Worm (Caenorhabditis elegans) whole organism, L3 larva: ENCODE data around the gene miro-1.

Source experiments
- R02D3.7 ChIP-seq: fragments of 150-350 bp; optimal IDR thresholded peaks from 2 replicates; lab custom pipeline; 2014; ENCODE audit warnings: missing biosample characterization, missing genetic modification characterization
- ZK546.5 ChIP-seq: sonication (generic microtip); optimal IDR thresholded peaks from 2 replicates; lab custom pipeline; 2017; ENCODE audit warnings: missing biosample characterization, missing genetic modification characterization
- aly-2 ChIP-seq: fragments of 150-350 bp; optimal IDR thresholded peaks from 2 replicates; lab custom pipeline; 2014; ENCODE audit warnings: missing biosample characterization, missing genetic modification characterization
- ceh-16 ChIP-seq: sonication (generic microtip); optimal IDR thresholded peaks from 2 replicates; lab custom pipeline; 2017; ENCODE audit warnings: missing biosample characterization, missing genetic modification characterization
- ceh-28 ChIP-seq: fragments of 150-350 bp; optimal IDR thresholded peaks from 2 replicates; lab custom pipeline; 2014; ENCODE audit warnings: missing biosample characterization, missing genetic modification reagents, missing genetic modification characterization
- ceh-9 ChIP-seq: sonication (generic microtip); optimal IDR thresholded peaks from 2 replicates; lab custom pipeline; 2018; ENCODE audit warnings: missing biosample characterization, missing genetic modification characterization
- daf-12 ChIP-seq: fragments of 150-350 bp; optimal IDR thresholded peaks from 2 replicates; lab custom pipeline; 2014; ENCODE audit warnings: missing biosample characterization, missing genetic modification reagents, missing genetic modification characterization
- egl-27 ChIP-seq: sonication (generic microtip); optimal IDR thresholded peaks from 4 replicates; lab custom pipeline; 2017; ENCODE audit warnings: missing biosample characterization, missing genetic modification reagents, missing genetic modification characterization
- elt-1 ChIP-seq: fragments of 150-350 bp; optimal IDR thresholded peaks from 2 replicates; lab custom pipeline; 2014; ENCODE audit warnings: missing biosample characterization, missing genetic modification characterization
- fkh-10 ChIP-seq: sonication (generic microtip); optimal IDR thresholded peaks from 2 replicates; lab custom pipeline; 2017; ENCODE audit warnings: missing biosample characterization, missing genetic modification reagents, missing genetic modification characterization
- fos-1 ChIP-seq: fragments of 150-350 bp; optimal IDR thresholded peaks from 2 replicates; lab custom pipeline; 2014; ENCODE audit warnings: missing biosample characterization, missing genetic modification characterization
- hmg-11 ChIP-seq: sonication (generic microtip); optimal IDR thresholded peaks from 2 replicates; lab custom pipeline; 2016; ENCODE audit warnings: missing genetic modification characterization, missing compliant biosample characterization
- jun-1 ChIP-seq: fragments of 150-350 bp; optimal IDR thresholded peaks from 2 replicates; lab custom pipeline; 2014; ENCODE audit warnings: missing biosample characterization, missing genetic modification reagents, missing genetic modification characterization
- lin-15B ChIP-seq: fragments of 150-350 bp; optimal IDR thresholded peaks from 2 replicates; lab custom pipeline; 2014; ENCODE audit warnings: missing biosample characterization, missing genetic modification characterization
- lsy-12 ChIP-seq: sonication (generic microtip); optimal IDR thresholded peaks from 2 replicates; lab custom pipeline; 2016; ENCODE audit warnings: mild to moderate bottlenecking, missing genetic modification characterization, missing compliant biosample characterization
- mdl-1 ChIP-seq: fragments of 150-350 bp; optimal IDR thresholded peaks from 2 replicates; lab custom pipeline; 2014; ENCODE audit warnings: missing biosample characterization, missing genetic modification characterization
- mml-1 ChIP-seq: fragments of 150-350 bp; sonication (generic microtip); optimal IDR thresholded peaks from 3 replicates; lab custom pipeline; 2014; ENCODE audit warnings: missing biosample characterization, missing genetic modification characterization
- nfya-1 ChIP-seq: sonication (generic microtip); optimal IDR thresholded peaks from 2 replicates; lab custom pipeline; 2017; ENCODE audit warnings: missing genetic modification characterization, mild to moderate bottlenecking, missing compliant biosample characterization, antibody characterized with exemption, moderate library complexity; ENCODE audit not compliant: insufficient read depth
- nhr-11 ChIP-seq: fragments of 150-350 bp; optimal IDR thresholded peaks from 2 replicates; lab custom pipeline; 2014; ENCODE audit warnings: missing biosample characterization, missing genetic modification characterization
- nhr-12 ChIP-seq: fragments of 150-350 bp; optimal IDR thresholded peaks from 2 replicates; lab custom pipeline; 2014; ENCODE audit warnings: missing biosample characterization, missing genetic modification characterization
- nhr-237 ChIP-seq: fragments of 150-350 bp; optimal IDR thresholded peaks from 2 replicates; lab custom pipeline; 2014; ENCODE audit warnings: missing biosample characterization, missing genetic modification characterization
- nhr-25 ChIP-seq: sonication (generic microtip); optimal IDR thresholded peaks from 2 replicates; lab custom pipeline; 2017; ENCODE audit warnings: missing biosample characterization, missing genetic modification characterization
- nhr-28 ChIP-seq: fragments of 150-350 bp; optimal IDR thresholded peaks from 2 replicates; lab custom pipeline; 2014; ENCODE audit warnings: missing biosample characterization, missing genetic modification characterization
- nhr-43 ChIP-seq: sonication (generic microtip); optimal IDR thresholded peaks from 2 replicates; lab custom pipeline; 2016; ENCODE audit warnings: mild to moderate bottlenecking, missing genetic modification characterization, missing compliant biosample characterization; ENCODE audit not compliant: poor library complexity, severe bottlenecking
- nhr-67 ChIP-seq: fragments of 150-350 bp; optimal IDR thresholded peaks from 2 replicates; lab custom pipeline; 2014; ENCODE audit warnings: missing biosample characterization, missing genetic modification characterization
- nhr-77 ChIP-seq: fragments of 150-350 bp; optimal IDR thresholded peaks from 2 replicates; lab custom pipeline; 2014; ENCODE audit warnings: missing biosample characterization, missing genetic modification characterization
- pqm-1 ChIP-seq: fragments of 150-350 bp; optimal IDR thresholded peaks from 2 replicates; lab custom pipeline; 2017; ENCODE audit warnings: missing biosample characterization, missing genetic modification characterization, inconsistent platforms
- sea-2 ChIP-seq: fragments of 150-350 bp; sonication (generic microtip); optimal IDR thresholded peaks from 4 replicates; lab custom pipeline; 2014; ENCODE audit warnings: missing biosample characterization, missing genetic modification reagents, missing genetic modification characterization
- skn-1 ChIP-seq: fragments of 150-350 bp; optimal IDR thresholded peaks from 2 replicates; lab custom pipeline; 2014; ENCODE audit warnings: missing biosample characterization, missing genetic modification characterization
- snpc-4 ChIP-seq: fragments of 150-350 bp; optimal IDR thresholded peaks from 2 replicates; lab custom pipeline; 2014; ENCODE audit warnings: missing biosample characterization, missing genetic modification characterization
- tbx-2 ChIP-seq: sonication (generic microtip); optimal IDR thresholded peaks from 2 replicates; lab custom pipeline; 2016; ENCODE audit warnings: mild to moderate bottlenecking, missing genetic modification characterization, missing compliant biosample characterization
- unc-62 ChIP-seq: fragments of 150-350 bp; sonication (generic microtip); optimal IDR thresholded peaks from 4 replicates; lab custom pipeline; 2014; ENCODE audit warnings: missing biosample characterization, missing genetic modification reagents, missing genetic modification characterization
- zag-1 ChIP-seq: fragments of 150-350 bp; optimal IDR thresholded peaks from 2 replicates; lab custom pipeline; 2014; ENCODE audit warnings: missing biosample characterization, missing genetic modification characterization
- ztf-11 ChIP-seq: fragments of 150-350 bp; optimal IDR thresholded peaks from 2 replicates; lab custom pipeline; 2014; ENCODE audit warnings: missing biosample characterization, missing genetic modification characterization
- ztf-4 ChIP-seq: fragments of 150-350 bp; optimal IDR thresholded peaks from 2 replicates; lab custom pipeline; 2014; ENCODE audit warnings: missing biosample characterization, missing genetic modification characterization

Gene miro-1

ce11 chrIV:4703911-4704310 is 11.7 kb downstream of the miro-1 start, which contains the start of gene ogdh-1:
ogdh-1 (minus strand) TSS chrIV:4704011.
- TF ChIP-seq ceh-28 (tag; lab: Kevin White, UChicago) (no peak), hmg-11 (tag; lab: Kevin White, UChicago) (no peak), zag-1 (tag; lab: Kevin White, UChicago) (no peak), nhr-11 (tag; lab: Kevin White, UChicago) (no peak), ZK546.5 (tag; lab: Kevin White, UChicago) (no peak), ztf-11 (tag; lab: Kevin White, UChicago) (no peak), fos-1 (tag; lab: Kevin White, UChicago) (no peak), lsy-12 (tag; lab: Kevin White, UChicago) (no peak)

- TF ChIP-seq mdl-1 (tag; lab: Kevin White, UChicago) (no peak), snpc-4 (no peak), sea-2 (GFP tag; lab: Kevin White, UChicago) (no peak), pqm-1 (tag; lab: Kevin White, UChicago) (no peak)
- TF ChIP-seq, all 47 proteins: peak for 0
Observed at ce11 chrIV:4692463-4692862, 23.1 kb downstream of the miro-1 start, which contains the start of gene spe-51. spe-51 (plus strand) TSS chrIV:4692763.

ce11 chrIV:4688221-4688620 is 27.4 kb downstream of the miro-1 start, which contains the start of gene bus-4:
bus-4 (plus strand) TSS chrIV:4688269.
- TF ChIP-seq nhr-67 (no peak), ceh-16 (no peak), lin-15B (tag; lab: Kevin White, UChicago) (no peak), nhr-43 (no peak), snpc-4 (no peak), nhr-237 (tag; lab: Kevin White, UChicago) (no peak), tbx-2 (tag; lab: Kevin White, UChicago) (no peak)

- TF ChIP-seq nhr-77 (tag; lab: Kevin White, UChicago) = no peak
- no peak for TF ChIP-seq nhr-12 (tag; lab: Kevin White, UChicago)
- peak; percentile 18 for TF ChIP-seq elt-1
- TF ChIP-seq skn-1 (tag; lab: Kevin White, UChicago) = no peak
- TF ChIP-seq daf-12 (tag; lab: Kevin White, UChicago) = no peak
- no peak for TF ChIP-seq nhr-28 (tag; lab: Kevin White, UChicago)
- TF ChIP-seq nhr-25 (tag; lab: Kevin White, UChicago) = peak; percentile 48
- TF ChIP-seq unc-62 = no peak
- TF ChIP-seq jun-1 = no peak
- no peak for TF ChIP-seq R02D3.7
- no peak for TF ChIP-seq ZK546.5 (tag; lab: Kevin White, UChicago)
Observed at ce11 chrIV:4686898-4687297, 28.7 kb downstream of the miro-1 start.

- TF ChIP-seq zag-1 (tag; lab: Kevin White, UChicago) (no peak), nfya-1 (tag; lab: Kevin White, UChicago) (peak; percentile 83), tbx-2 (tag; lab: Kevin White, UChicago) (no peak), ztf-4 (tag; lab: Kevin White, UChicago) (no peak), ceh-9 (tag; lab: Kevin White, UChicago) (no peak), nhr-43 (no peak), egl-27 (tag; lab: Kevin White, UChicago) (no peak), jun-1 (no peak)
Observed at ce11 chrIV:4686291-4686830, 29.2 kb downstream of the miro-1 start.

- TF ChIP-seq mml-1 (tag; lab: Kevin White, UChicago) = no peak
- no peak for TF ChIP-seq fkh-10 (GFP tag; lab: Kevin White, UChicago)
- no peak for TF ChIP-seq nhr-237 (tag; lab: Kevin White, UChicago)
- no peak for TF ChIP-seq aly-2 (tag; lab: Kevin White, UChicago)
- TF ChIP-seq nfya-1 (tag; lab: Kevin White, UChicago) = peak; percentile 59
- TF ChIP-seq daf-12 (tag; lab: Kevin White, UChicago) = no peak
Observed at ce11 chrIV:4683149-4683548, 32.5 kb downstream of the miro-1 start.
